Fruit fly (Drosophila melanogaster) whole organism, embryonic: ENCODE data around the gene Rdh.

Experiments used
- B-H2 ChIP-seq: fragments of 200-800 bp; sonication (Bioruptor generic); optimal IDR thresholded peaks from 2 replicates; lab custom pipeline; 2018; ENCODE audit warnings: missing biosample characterization, mild to moderate bottlenecking, missing genetic modification characterization
- Bdp1 ChIP-seq: fragments of 200-800 bp; sonication (Bioruptor generic); optimal IDR thresholded peaks from 3 replicates; lab custom pipeline; 2016; ENCODE audit warnings: missing biosample characterization, missing genetic modification characterization
- C15 ChIP-seq: fragments of 200-800 bp; sonication (Bioruptor generic); IDR thresholded peaks from 3 replicates; pipeline ENCODE4 v1.3.6; 2022; ENCODE audit warnings: missing biosample characterization, missing genetic modification characterization
- CG10431 ChIP-seq: fragments of 200-800 bp; sonication (Bioruptor generic); optimal IDR thresholded peaks from 3 replicates; lab custom pipeline; 2018; ENCODE audit warnings: missing biosample characterization, mild to moderate bottlenecking, missing genetic modification characterization
- CG11696 ChIP-seq: fragments of 200-800 bp; sonication (Bioruptor generic); IDR thresholded peaks from 2 replicates; pipeline ENCODE4 v1.3.6; 2022; ENCODE audit warnings: missing biosample characterization, missing genetic modification characterization
- CG12155 ChIP-seq: fragments of 200-800 bp; sonication (Bioruptor generic); optimal IDR thresholded peaks from 3 replicates; lab custom pipeline; 2016; ENCODE audit warnings: missing biosample characterization, missing genetic modification characterization
- CG12219 ChIP-seq: fragments of 200-800 bp; sonication (Bioruptor generic); optimal IDR thresholded peaks from 3 replicates; lab custom pipeline; 2018; ENCODE audit warnings: missing biosample characterization, mild to moderate bottlenecking, missing genetic modification characterization
- CG12942 ChIP-seq: fragments of 200-800 bp; sonication (Bioruptor generic); optimal IDR thresholded peaks from 3 replicates; lab custom pipeline; 2016; ENCODE audit warnings: missing biosample characterization, missing genetic modification characterization
- CG14441 ChIP-seq: fragments of 200-800 bp; sonication (Bioruptor generic); IDR thresholded peaks from 2 replicates; pipeline ENCODE4 v1.3.6; 2022; ENCODE audit warnings: missing biosample characterization, missing genetic modification characterization
- CG17385 ChIP-seq: fragments of 200-800 bp; sonication (Bioruptor generic); optimal IDR thresholded peaks from 3 replicates; lab custom pipeline; 2018; ENCODE audit warnings: missing biosample characterization, mild to moderate bottlenecking, missing genetic modification characterization
- CG2889 ChIP-seq: fragments of 200-800 bp; sonication (Bioruptor generic); IDR thresholded peaks from 3 replicates; pipeline ENCODE4 v1.3.6; 2022; ENCODE audit warnings: missing biosample characterization, missing genetic modification characterization
- CG33213 ChIP-seq: fragments of 200-800 bp; sonication (Bioruptor generic); optimal IDR thresholded peaks from 3 replicates; lab custom pipeline; 2016; ENCODE audit warnings: missing biosample characterization, missing genetic modification characterization
- CG3995 ChIP-seq: fragments of 200-800 bp; sonication (Bioruptor generic); optimal IDR thresholded peaks from 3 replicates; lab custom pipeline; 2016; ENCODE audit warnings: missing biosample characterization, missing genetic modification characterization
- CG6654 ChIP-seq: fragments of 200-800 bp; sonication (Bioruptor generic); optimal IDR thresholded peaks from 2 replicates; lab custom pipeline; 2017; ENCODE audit warnings: missing biosample characterization, mild to moderate bottlenecking, missing genetic modification characterization
- CG7556 ChIP-seq: fragments of 200-800 bp; sonication (Bioruptor generic); optimal IDR thresholded peaks from 2 replicates; lab custom pipeline; 2017; ENCODE audit warnings: missing biosample characterization, mild to moderate bottlenecking, missing genetic modification characterization
- CG8924 ChIP-seq: fragments of 200-800 bp; optimal IDR thresholded peaks from 3 replicates; lab custom pipeline; 2019; ENCODE audit warnings: missing biosample characterization, mild to moderate bottlenecking, missing genetic modification characterization, moderate library complexity
- CG9797 ChIP-seq: fragments of 200-800 bp; sonication (Bioruptor generic); optimal IDR thresholded peaks from 3 replicates; lab custom pipeline; 2018; ENCODE audit warnings: missing biosample characterization, mild to moderate bottlenecking, missing genetic modification characterization
- CG9932 ChIP-seq: fragments of 200-800 bp; sonication (Bioruptor generic); IDR thresholded peaks from 2 replicates; pipeline ENCODE4 v1.3.6; 2022; ENCODE audit warnings: missing biosample characterization, missing genetic modification characterization
- CTCF ChIP-seq: fragments of 200-800 bp; sonication (Bioruptor generic); optimal IDR thresholded peaks from 2 replicates; lab custom pipeline; 2017; ENCODE audit warnings: missing biosample characterization, mild to moderate bottlenecking, missing genetic modification characterization, moderate library complexity
- D19A ChIP-seq: fragments of 200-800 bp; optimal IDR thresholded peaks from 3 replicates; lab custom pipeline; 2019; ENCODE audit warnings: missing biosample characterization, mild to moderate bottlenecking, missing genetic modification characterization, moderate library complexity
- Deaf1 ChIP-seq: fragments of 200-800 bp; optimal IDR thresholded peaks from 3 replicates; lab custom pipeline; 2019; ENCODE audit warnings: missing biosample characterization, mild to moderate bottlenecking, missing genetic modification characterization, moderate library complexity
- Dek ChIP-seq: fragments of 200-800 bp; sonication (Bioruptor generic); optimal IDR thresholded peaks from 3 replicates; lab custom pipeline; 2019; ENCODE audit warnings: missing biosample characterization, mild to moderate bottlenecking, missing genetic modification characterization, moderate library complexity
- Dip3 ChIP-seq: fragments of 200-800 bp; sonication (Bioruptor generic); optimal IDR thresholded peaks from 3 replicates; lab custom pipeline; 2016; ENCODE audit warnings: missing biosample characterization, missing genetic modification characterization
- Dp ChIP-seq: fragments of 200-800 bp; sonication (Bioruptor generic); optimal IDR thresholded peaks from 2 replicates; lab custom pipeline; 2018; ENCODE audit warnings: missing biosample characterization, mild to moderate bottlenecking, missing genetic modification characterization, moderate library complexity
- Drgx ChIP-seq: fragments of 200-800 bp; sonication (Bioruptor generic); IDR thresholded peaks from 2 replicates; pipeline ENCODE4 v1.3.6; 2022; ENCODE audit warnings: missing biosample characterization, missing genetic modification characterization
- Ets97D ChIP-seq: fragments of 200-800 bp; sonication (Bioruptor generic); optimal IDR thresholded peaks from 3 replicates; lab custom pipeline; 2016; ENCODE audit warnings: missing biosample characterization, missing genetic modification characterization
- HLH4C ChIP-seq: fragments of 200-800 bp; sonication (Bioruptor generic); IDR thresholded peaks from 3 replicates; pipeline ENCODE4 v1.3.6; 2022; ENCODE audit warnings: missing biosample characterization, missing genetic modification characterization; ENCODE audit not compliant: partially characterized antibody
- HmgZ ChIP-seq: fragments of 200-800 bp; sonication (Bioruptor generic); optimal IDR thresholded peaks from 2 replicates; lab custom pipeline; 2018; ENCODE audit warnings: missing biosample characterization, mild to moderate bottlenecking, missing genetic modification characterization
- Lhr ChIP-seq: fragments of 200-800 bp; sonication (Bioruptor generic); optimal IDR thresholded peaks from 3 replicates; lab custom pipeline; 2017; ENCODE audit warnings: mild to moderate bottlenecking, missing biosample characterization, missing genetic modification reagents, missing genetic modification characterization
- Lpt ChIP-seq: fragments of >200 bp; optimal IDR thresholded peaks from 2 replicates; lab custom pipeline; 2018; ENCODE audit warnings: missing biosample characterization, missing genetic modification characterization
- Mad ChIP-seq: fragments of 200-800 bp; sonication (Bioruptor generic); optimal IDR thresholded peaks from 2 replicates; lab custom pipeline; 2016; ENCODE audit warnings: missing biosample characterization, missing genetic modification characterization
- NFAT ChIP-seq: fragments of 200-800 bp; sonication (Bioruptor generic); IDR thresholded peaks from 2 replicates; pipeline ENCODE4 v1.3.6; 2022; ENCODE audit warnings: missing biosample characterization, missing genetic modification characterization
- Ravus ChIP-seq: fragments of 200-800 bp; sonication (Bioruptor generic); IDR thresholded peaks from 2 replicates; pipeline ENCODE4 v1.3.6; 2022; ENCODE audit warnings: missing biosample characterization, missing genetic modification characterization
- Taf1 ChIP-seq: fragments of 200-800 bp; sonication (Bioruptor generic); IDR thresholded peaks from 2 replicates; pipeline ENCODE4 v1.3.6; 2022; ENCODE audit warnings: missing biosample characterization, missing genetic modification characterization
- Xrp1 ChIP-seq: fragments of 200-800 bp; sonication (Bioruptor generic); IDR thresholded peaks from 2 replicates; pipeline ENCODE4 v1.3.6; 2022; ENCODE audit warnings: missing biosample characterization, missing genetic modification characterization
- ac ChIP-seq: fragments of 200-800 bp; sonication (Bioruptor generic); optimal IDR thresholded peaks from 3 replicates; lab custom pipeline; 2017; ENCODE audit warnings: missing biosample characterization, mild to moderate bottlenecking, missing genetic modification characterization
- ato ChIP-seq: fragments of 200-800 bp; sonication (Bioruptor generic); IDR thresholded peaks from 2 replicates; pipeline ENCODE4 v1.3.6; 2022; ENCODE audit warnings: missing biosample characterization, missing genetic modification characterization; ENCODE audit not compliant: partially characterized antibody
- btn ChIP-seq: fragments of 200-800 bp; sonication (Bioruptor generic); optimal IDR thresholded peaks from 2 replicates; lab custom pipeline; 2016; ENCODE audit warnings: missing biosample characterization, missing genetic modification characterization
- chinmo ChIP-seq: fragments of 200-800 bp; sonication (Bioruptor generic); IDR thresholded peaks from 4 replicates; pipeline ENCODE4 v1.3.6; 2022; ENCODE audit warnings: missing biosample characterization, missing genetic modification characterization; ENCODE audit not compliant: partially characterized antibody
- da ChIP-seq: fragments of 200-800 bp; sonication (Bioruptor generic); optimal IDR thresholded peaks from 2 replicates; lab custom pipeline; 2016; ENCODE audit warnings: missing biosample characterization, missing genetic modification characterization
- dysf ChIP-seq: fragments of 200-800 bp; sonication (Bioruptor generic); IDR thresholded peaks from 3 replicates; pipeline ENCODE4 v1.3.6; 2022; ENCODE audit warnings: missing biosample characterization, missing genetic modification characterization
- lab ChIP-seq: fragments of 200-800 bp; sonication (Bioruptor generic); optimal IDR thresholded peaks from 3 replicates; lab custom pipeline; 2017; ENCODE audit warnings: missing biosample characterization, missing genetic modification characterization, mild to moderate bottlenecking, moderate library complexity, missing genetic modification reagents
- maf-S ChIP-seq: fragments of 200-800 bp; sonication (Bioruptor generic); optimal IDR thresholded peaks from 2 replicates; lab custom pipeline; 2016; ENCODE audit warnings: missing biosample characterization, missing genetic modification characterization
- mam ChIP-seq: fragments of 200-800 bp; sonication (Bioruptor generic); optimal IDR thresholded peaks from 3 replicates; lab custom pipeline; 2016; ENCODE audit warnings: missing biosample characterization, missing genetic modification characterization
- onecut ChIP-seq: fragments of 200-800 bp; sonication (Bioruptor generic); IDR thresholded peaks from 2 replicates; pipeline ENCODE4 v1.3.6; 2022; ENCODE audit warnings: missing biosample characterization, missing genetic modification characterization
- otp ChIP-seq: fragments of 200-800 bp; sonication (Bioruptor generic); IDR thresholded peaks from 3 replicates; pipeline ENCODE4, ENCODE4 v1.3.6; 2022; ENCODE audit warnings: missing biosample characterization, missing genetic modification characterization
- pb ChIP-seq: fragments of 200-800 bp; sonication (Bioruptor generic); optimal IDR thresholded peaks from 3 replicates; lab custom pipeline; 2016; ENCODE audit warnings: missing biosample characterization, missing genetic modification characterization
- sc ChIP-seq, 3 experiments: fragments of >200 bp in 2 of 3; fragments of 200-800 bp in 1 of 3; sonication (Bioruptor generic) in 1 of 3; optimal IDR thresholded peaks; 2 replicates in 2 of 3; 3 replicates in 1 of 3; lab custom pipeline; 2017; ENCODE audit warnings: mild to moderate bottlenecking in 1 of 3, missing biosample characterization in 1 of 3, missing genetic modification characterization in 1 of 3, missing genetic modification reagents in 1 of 3
- sens ChIP-seq: fragments of 200-800 bp; sonication (Bioruptor generic); peaks from one replicate; lab custom pipeline; 2016; ENCODE audit warnings: missing biosample characterization, missing genetic modification characterization
- sens-2 ChIP-seq: fragments of 200-800 bp; sonication (Bioruptor generic); IDR thresholded peaks from 2 replicates; pipeline ENCODE4 v1.3.6; 2022; ENCODE audit warnings: missing biosample characterization, missing genetic modification characterization
- tio ChIP-seq: fragments of 200-800 bp; sonication (Bioruptor generic); optimal IDR thresholded peaks from 2 replicates; lab custom pipeline; 2017; ENCODE audit warnings: missing biosample characterization, missing genetic modification characterization, inconsistent platforms
- unc-4 ChIP-seq: fragments of 200-800 bp; sonication (Bioruptor generic); IDR thresholded peaks from 2 replicates; pipeline ENCODE4 v1.3.6; 2022; ENCODE audit warnings: missing biosample characterization, missing genetic modification characterization; ENCODE audit not compliant: partially characterized antibody

Rdh gene

DNA sequence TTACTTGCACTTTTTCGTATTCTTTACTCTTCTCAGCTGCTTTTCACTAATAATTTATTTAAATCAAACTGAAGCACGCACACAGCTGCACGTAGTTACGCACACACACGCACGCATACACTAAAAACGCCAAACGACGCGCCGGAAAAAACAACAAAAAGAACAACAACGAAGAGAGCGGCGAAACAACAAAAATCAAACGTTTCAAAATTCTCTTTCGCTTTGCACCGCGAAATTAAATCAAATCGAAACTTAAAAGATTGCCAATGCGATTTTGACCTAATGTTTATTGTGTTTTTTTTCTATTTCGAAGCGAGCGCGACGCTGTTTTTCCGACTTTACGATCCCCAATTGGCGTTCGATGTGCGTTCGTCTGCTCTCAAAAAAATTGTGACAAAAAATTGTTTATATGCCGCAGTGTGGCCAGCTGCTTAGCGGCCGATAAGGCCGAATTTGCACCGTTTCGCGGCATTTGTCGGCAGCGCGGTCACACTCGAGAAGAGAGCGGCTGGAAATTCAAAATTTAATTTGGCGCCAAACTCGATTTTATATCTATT, 37.6 kb upstream of the Rdh start (continued):
- TF ChIP-seq CG11696 (GFP tag; lab: Robert Waterston, UW) (no peak), dysf (no peak), CG17385 (GFP tag; lab: Kevin White, UChicago) (peak; percentile 32), CG7556 (GFP tag; lab: Kevin White, UChicago) (no peak), sens-2 (no peak), mam (GFP tag; lab: Kevin White, UChicago) (no peak), CG9797 (GFP tag; lab: Kevin White, UChicago) (peak; percentile 88), maf-S (GFP tag; lab: Kevin White, UChicago) (no peak), unc-4 (GFP tag; lab: Robert Waterston, UW) (no peak; the same call in 1 of the 2 replicates), chinmo (GFP tag; lab: Robert Waterston, UW) (peak; percentile 52; the same call in 1 of the 4 replicates), Taf1 (GFP tag; lab: Robert Waterston, UW) (no peak), sens (GFP tag; lab: Kevin White, UChicago) (peak; percentile 64), onecut (GFP tag; lab: Robert Waterston, UW) (no peak), Xrp1 (GFP tag; lab: Robert Waterston, UW) (no peak), Dek (tag; lab: Kevin White, UChicago) (peak; percentile 10), otp (no peak), HmgZ (tag; lab: Kevin White, UChicago) (peak; percentile 64), Deaf1 (tag; lab: Kevin White, UChicago) (no peak), D19A (tag; lab: Kevin White, UChicago) (peak; percentile 0), sc (optimal IDR thresholded peaks at IDR 0.05; lab: Kevin White, UChicago) (no peak), sc (GFP tag; optimal IDR thresholded peaks at IDR 0.05; lab: Kevin White, UChicago) (no peak), Ravus (GFP tag; lab: Robert Waterston, UW) (no peak), da (GFP tag; lab: Kevin White, UChicago) (no peak), B-H2 (GFP tag; lab: Kevin White, UChicago) (peak; percentile 37), CG2889 (GFP tag; lab: Robert Waterston, UW) (no peak), Ets97D (GFP tag; lab: Kevin White, UChicago) (peak; percentile 70), CG9932 (GFP tag; lab: Robert Waterston, UW) (no peak), CG8924 (tag; lab: Kevin White, UChicago) (peak; percentile 92), Bdp1 (peak; percentile 0), C15 (GFP tag; lab: Robert Waterston, UW) (no peak), Lhr (GFP tag; lab: Kevin White, UChicago) (peak; percentile 79), tio (GFP tag; lab: Kevin White, UChicago) (no peak), NFAT (GFP tag; lab: Robert Waterston, UW) (no peak), CG6654 (GFP tag; lab: Kevin White, UChicago) (no peak), pb (GFP tag; lab: Kevin White, UChicago) (no peak), lab (GFP tag; lab: Kevin White, UChicago) (peak; percentile 51), CG3995 (GFP tag; lab: Kevin White, UChicago) (no peak), Dp (peak; percentile 89), Lpt (GFP tag; lab: Kevin White, UChicago) (no peak), Drgx (GFP tag; lab: Robert Waterston, UW) (0 out of 2 replicates have a peak, but pooled peaks have one; percentile 23), CG10431 (GFP tag; lab: Kevin White, UChicago) (peak; percentile 61), ac (GFP tag; lab: Kevin White, UChicago) (no peak), Mad (GFP tag; lab: Kevin White, UChicago) (no peak), btn (GFP tag; lab: Kevin White, UChicago) (no peak), CG12155 (GFP tag; lab: Kevin White, UChicago) (no peak), CG33213 (GFP tag; lab: Kevin White, UChicago) (peak; percentile 23), Dip3 (GFP tag; lab: Kevin White, UChicago) (peak; percentile 1), CG14441 (no peak), ato (GFP tag; lab: Robert Waterston, UW) (peak; percentile 36; the same call in 1 of the 2 replicates), CG12219 (no peak), CG12942 (GFP tag; lab: Kevin White, UChicago) (no peak), CTCF (no peak), HLH4C (GFP tag; lab: Robert Waterston, UW) (peak; percentile 29; the same call in 1 of the 3 replicates)
